Worm (Caenorhabditis elegans): ENCODE measurements around the gene srbc-10.

ce11 chrV:7520077-7520476 is 27.3 kb upstream of the srbc-10 start, which contains the start of gene srb-19:
- TF ChIP-seq drap-1 (GFP tag; optimal IDR thresholded peaks at IDR 0.05), result no peak
- TF ChIP-seq lin-13 (tag; optimal IDR thresholded peaks at IDR 0.05), result no peak
- no peak for TF ChIP-seq nhr-76 (tag; optimal IDR thresholded peaks at IDR 0.05)
- no peak for TF ChIP-seq unc-62 (GFP tag; optimal IDR thresholded peaks at IDR 0.05)
- TF ChIP-seq nhr-237 (tag; optimal IDR thresholded peaks at IDR 0.05), result no peak
